Fruit fly (Drosophila melanogaster) whole organism, embryonic: ENCODE data around the gene Atg2.
A peak's percentile ranks its signal among the peaks of the same experiment; 100 is the strongest.

Experiments used
- Atf-2 ChIP-seq: fragments of 200-800 bp; sonication (Bioruptor generic); optimal IDR thresholded peaks from 2 replicates; lab custom pipeline; 2016; ENCODE audit warnings: missing biosample characterization, missing genetic modification characterization
- CG10366 ChIP-seq: fragments of 200-800 bp; sonication (Bioruptor generic); IDR thresholded peaks from 2 replicates; pipeline ENCODE4 v1.3.6; 2022; ENCODE audit warnings: missing biosample characterization, missing genetic modification characterization
- CG10543 ChIP-seq: fragments of 200-800 bp; sonication (Bioruptor generic); optimal IDR thresholded peaks from 3 replicates; lab custom pipeline; 2017; ENCODE audit warnings: missing biosample characterization, mild to moderate bottlenecking, missing genetic modification characterization, moderate library complexity
- CG12219 ChIP-seq: fragments of 200-800 bp; sonication (Bioruptor generic); optimal IDR thresholded peaks from 3 replicates; lab custom pipeline; 2018; ENCODE audit warnings: missing biosample characterization, mild to moderate bottlenecking, missing genetic modification characterization
- CG12236 ChIP-seq: fragments of 200-800 bp; sonication (Bioruptor generic); optimal IDR thresholded peaks from 2 replicates; lab custom pipeline; 2016; ENCODE audit warnings: missing biosample characterization, missing genetic modification characterization
- CG12299 ChIP-seq: fragments of 200-800 bp; sonication (Bioruptor generic); optimal IDR thresholded peaks from 2 replicates; lab custom pipeline; 2018; ENCODE audit warnings: missing biosample characterization, mild to moderate bottlenecking, missing genetic modification characterization
- CG12391 ChIP-seq: fragments of 200-800 bp; sonication (Bioruptor generic); optimal IDR thresholded peaks from 3 replicates; lab custom pipeline; 2018; ENCODE audit warnings: missing biosample characterization, mild to moderate bottlenecking, missing genetic modification characterization, moderate library complexity
- CG15601 ChIP-seq: fragments of 200-800 bp; sonication (Bioruptor generic); optimal IDR thresholded peaks from 3 replicates; lab custom pipeline; 2019; ENCODE audit warnings: missing biosample characterization, mild to moderate bottlenecking, missing genetic modification characterization, moderate library complexity
- CG17186 ChIP-seq: fragments of 200-800 bp; sonication (Bioruptor generic); optimal IDR thresholded peaks from 3 replicates; lab custom pipeline; 2017; ENCODE audit warnings: missing biosample characterization, missing genetic modification reagents, missing genetic modification characterization
- CG17361 ChIP-seq: fragments of 200-800 bp; sonication (Bioruptor generic); IDR thresholded peaks from 3 replicates; pipeline ENCODE4 v1.3.6; 2022; ENCODE audit warnings: missing biosample characterization, missing genetic modification characterization
- CG17802 ChIP-seq: fragments of 200-800 bp; sonication (Bioruptor generic); optimal IDR thresholded peaks from 2 replicates; lab custom pipeline; 2018; ENCODE audit warnings: missing biosample characterization, mild to moderate bottlenecking, missing genetic modification characterization, moderate library complexity
- CG18476 ChIP-seq: fragments of 200-800 bp; sonication (Bioruptor generic); optimal IDR thresholded peaks from 2 replicates; lab custom pipeline; 2016; ENCODE audit warnings: missing biosample characterization, mild to moderate bottlenecking, missing genetic modification characterization
- CG31441 ChIP-seq: fragments of 200-800 bp; sonication (Bioruptor generic); IDR thresholded peaks from 2 replicates; pipeline ENCODE4 v1.3.6; 2022; ENCODE audit warnings: missing biosample characterization, missing genetic modification characterization
- CG34224 ChIP-seq: fragments of 200-800 bp; sonication (Bioruptor generic); IDR thresholded peaks from 3 replicates; pipeline ENCODE4 v1.3.6; 2022; ENCODE audit warnings: missing biosample characterization, missing genetic modification characterization; ENCODE audit not compliant: partially characterized antibody
- CG4617 ChIP-seq: fragments of 200-800 bp; sonication (Bioruptor generic); optimal IDR thresholded peaks from 3 replicates; lab custom pipeline; 2016; ENCODE audit warnings: missing biosample characterization, missing genetic modification characterization, borderline replicate concordance
- CG4707 ChIP-seq: fragments of 200-800 bp; sonication (Bioruptor generic); optimal IDR thresholded peaks from 2 replicates; lab custom pipeline; 2018; ENCODE audit warnings: missing biosample characterization, mild to moderate bottlenecking, missing genetic modification characterization, moderate library complexity
- CG5180 ChIP-seq: fragments of 200-800 bp; sonication (Bioruptor generic); optimal IDR thresholded peaks from 3 replicates; lab custom pipeline; 2017; ENCODE audit warnings: missing biosample characterization, missing genetic modification characterization, mild to moderate bottlenecking, moderate library complexity, missing genetic modification reagents
- CG6254 ChIP-seq: fragments of 200-800 bp; sonication (Bioruptor generic); optimal IDR thresholded peaks from 3 replicates; lab custom pipeline; 2017; ENCODE audit warnings: mild to moderate bottlenecking, missing biosample characterization, missing genetic modification reagents, missing genetic modification characterization
- CG6765 ChIP-seq: fragments of 200-800 bp; sonication (Bioruptor generic); optimal IDR thresholded peaks from 3 replicates; lab custom pipeline; 2017; ENCODE audit warnings: missing biosample characterization, mild to moderate bottlenecking, missing genetic modification characterization
- CG7372 ChIP-seq: fragments of 200-800 bp; sonication (Bioruptor generic); IDR thresholded peaks from 2 replicates; pipeline ENCODE4 v1.3.6; 2022; ENCODE audit warnings: missing biosample characterization, missing genetic modification characterization
- CG7786 ChIP-seq: fragments of 200-800 bp; sonication (Bioruptor generic); optimal IDR thresholded peaks from 2 replicates; lab custom pipeline; 2016; ENCODE audit warnings: missing biosample characterization, missing genetic modification characterization
- CG8359 ChIP-seq: fragments of 200-800 bp; sonication (Bioruptor generic); optimal IDR thresholded peaks from 2 replicates; lab custom pipeline; 2017; ENCODE audit warnings: missing biosample characterization, mild to moderate bottlenecking, missing genetic modification characterization, borderline replicate concordance
- CG8944 ChIP-seq: fragments of 200-800 bp; sonication (Bioruptor generic); optimal IDR thresholded peaks from 3 replicates; lab custom pipeline; 2016; ENCODE audit warnings: missing biosample characterization, missing genetic modification characterization
- CG9437 ChIP-seq: fragments of 200-800 bp; sonication (Bioruptor generic); optimal IDR thresholded peaks from 2 replicates; lab custom pipeline; 2018; ENCODE audit warnings: missing biosample characterization, mild to moderate bottlenecking, missing genetic modification characterization
- CG9797 ChIP-seq: fragments of 200-800 bp; sonication (Bioruptor generic); optimal IDR thresholded peaks from 3 replicates; lab custom pipeline; 2018; ENCODE audit warnings: missing biosample characterization, mild to moderate bottlenecking, missing genetic modification characterization
- CrebB ChIP-seq: fragments of 200-800 bp; sonication (Bioruptor generic); optimal IDR thresholded peaks from 3 replicates; lab custom pipeline; 2018; ENCODE audit warnings: missing biosample characterization, mild to moderate bottlenecking, missing genetic modification characterization
- Elba2 ChIP-seq: fragments of 200-800 bp; sonication (Bioruptor generic); optimal IDR thresholded peaks from 3 replicates; lab custom pipeline; 2016; ENCODE audit warnings: missing biosample characterization, missing genetic modification characterization
- Fer3 ChIP-seq: fragments of 200-800 bp; sonication (Bioruptor generic); optimal IDR thresholded peaks from 2 replicates; lab custom pipeline; 2018; ENCODE audit warnings: missing biosample characterization, mild to moderate bottlenecking, missing genetic modification characterization, moderate library complexity
- HLHmδ ChIP-seq: fragments of 200-800 bp; sonication (Bioruptor generic); optimal IDR thresholded peaks from 2 replicates; lab custom pipeline; 2018; ENCODE audit warnings: missing biosample characterization, mild to moderate bottlenecking, missing genetic modification characterization, moderate library complexity
- Hmr ChIP-seq: fragments of 200-800 bp; sonication (Bioruptor generic); optimal IDR thresholded peaks from 3 replicates; lab custom pipeline; 2017; ENCODE audit warnings: mild to moderate bottlenecking, missing biosample characterization, missing genetic modification reagents, missing genetic modification characterization
- Hr51 ChIP-seq, 2 experiments: fragments of 200-800 bp; sonication (Bioruptor generic); optimal IDR thresholded peaks; 2 replicates in 1 of 2; 3 replicates in 1 of 2; lab custom pipeline; 2016 to 2018; ENCODE audit warnings: missing biosample characterization in 2 of 2, missing genetic modification characterization in 2 of 2, mild to moderate bottlenecking in 1 of 2, moderate library complexity in 1 of 2
- Med ChIP-seq: fragments of 200-800 bp; sonication (Bioruptor generic); peaks from one replicate; lab custom pipeline; 2016; ENCODE audit warnings: missing biosample characterization, missing genetic modification characterization, mild to moderate bottlenecking, inconsistent platforms, moderate library complexity
- PHDP ChIP-seq: fragments of 200-800 bp; sonication (Bioruptor generic); optimal IDR thresholded peaks from 3 replicates; lab custom pipeline; 2018; ENCODE audit warnings: missing biosample characterization, mild to moderate bottlenecking, missing genetic modification characterization, moderate library complexity
- Ptx1 ChIP-seq: fragments of 200-800 bp; sonication (Bioruptor generic); IDR thresholded peaks from 2 replicates; pipeline ENCODE4 v1.3.6; 2022; ENCODE audit warnings: missing biosample characterization, missing genetic modification characterization
- Scr ChIP-seq: fragments of 200-800 bp; sonication (Bioruptor generic); IDR thresholded peaks from 2 replicates; pipeline ENCODE4 v1.3.6; 2022; ENCODE audit warnings: missing biosample characterization, missing genetic modification characterization; ENCODE audit not compliant: partially characterized antibody
- amos ChIP-seq: fragments of 200-800 bp; sonication (Bioruptor generic); IDR thresholded peaks from 2 replicates; pipeline ENCODE4 v1.3.6; 2022; ENCODE audit warnings: missing biosample characterization, missing genetic modification characterization; ENCODE audit not compliant: partially characterized antibody
- ase ChIP-seq: fragments of 200-800 bp; sonication (Bioruptor generic); IDR thresholded peaks from 3 replicates; pipeline ENCODE4 v1.3.6; 2022; ENCODE audit warnings: missing biosample characterization, missing genetic modification characterization
- bigmax ChIP-seq: fragments of 200-800 bp; sonication (Bioruptor generic); optimal IDR thresholded peaks from 2 replicates; lab custom pipeline; 2018; ENCODE audit warnings: missing biosample characterization, mild to moderate bottlenecking, missing genetic modification characterization
- corto ChIP-seq: fragments of 200-800 bp; sonication (Bioruptor generic); optimal IDR thresholded peaks from 2 replicates; lab custom pipeline; 2016; ENCODE audit warnings: missing biosample characterization, mild to moderate bottlenecking, missing genetic modification characterization, moderate library complexity
- eve ChIP-seq, 2 experiments: fragments of >200 bp; optimal IDR thresholded peaks; 2 replicates each; lab custom pipeline; 2017; ENCODE audit warnings: missing biosample characterization in 2 of 2, missing genetic modification characterization in 2 of 2
- gcm ChIP-seq: fragments of 200-800 bp; sonication (Bioruptor generic); optimal IDR thresholded peaks from 2 replicates; lab custom pipeline; 2019; ENCODE audit warnings: missing biosample characterization, mild to moderate bottlenecking, missing genetic modification characterization, moderate library complexity
- gem ChIP-seq: fragments of 200-800 bp; sonication (Bioruptor generic); optimal IDR thresholded peaks from 2 replicates; lab custom pipeline; 2019; ENCODE audit warnings: missing biosample characterization, mild to moderate bottlenecking, missing genetic modification characterization, moderate library complexity
- klu ChIP-seq: fragments of 200-800 bp; sonication (Bioruptor generic); IDR thresholded peaks from 2 replicates; pipeline ENCODE4 v1.3.6; 2022; ENCODE audit warnings: missing biosample characterization, missing genetic modification characterization
- prd ChIP-seq, 3 experiments: fragments of >200 bp in 2 of 3; fragments of 200-800 bp in 1 of 3; sonication (Bioruptor generic) in 1 of 3; optimal IDR thresholded peaks in 2 of 3; IDR thresholded peaks in 1 of 3; 2 replicates in 2 of 3; 3 replicates in 1 of 3; pipeline versions ENCODE4 v1.3.6 to Lab custom; 2017 to 2022; ENCODE audit warnings: missing biosample characterization in 1 of 3, missing genetic modification characterization in 1 of 3
- scrt ChIP-seq: fragments of 200-800 bp; sonication (Bioruptor generic); optimal IDR thresholded peaks from 2 replicates; lab custom pipeline; 2018; ENCODE audit warnings: missing biosample characterization, mild to moderate bottlenecking, missing genetic modification characterization, moderate library complexity
- sens-2 ChIP-seq: fragments of 200-800 bp; sonication (Bioruptor generic); IDR thresholded peaks from 2 replicates; pipeline ENCODE4 v1.3.6; 2022; ENCODE audit warnings: missing biosample characterization, missing genetic modification characterization
- trem ChIP-seq: fragments of 200-800 bp; optimal IDR thresholded peaks from 3 replicates; lab custom pipeline; 2019; ENCODE audit warnings: missing biosample characterization, mild to moderate bottlenecking, missing genetic modification characterization, moderate library complexity
- wdn ChIP-seq: fragments of 200-800 bp; sonication (Bioruptor generic); IDR thresholded peaks from 2 replicates; pipeline ENCODE4 v1.3.6; 2022; ENCODE audit warnings: missing biosample characterization, missing genetic modification characterization
- z ChIP-seq: fragments of 200-800 bp; sonication (Bioruptor generic); IDR thresholded peaks from 3 replicates; pipeline ENCODE4 v1.3.6; 2022; ENCODE audit warnings: missing biosample characterization, missing genetic modification characterization

Atg2 gene

dm6 chr3L:2733208-2733607 is 40.9 kb upstream of the Atg2 start (continued):
- TF ChIP-seq CrebB (peak; percentile 31), Atf-2 (GFP tag; lab: Kevin White, UChicago) (peak; percentile 56), Fer3 (tag; lab: Kevin White, UChicago) (peak; percentile 46), PHDP (tag; lab: Kevin White, UChicago) (peak; percentile 78), CG6254 (GFP tag; lab: Kevin White, UChicago) (no peak), CG31441 (GFP tag; lab: Robert Waterston, UW) (peak; percentile 71), CG12219 (GFP tag; lab: Kevin White, UChicago) (peak; percentile 60), CG17186 (GFP tag; lab: Kevin White, UChicago) (no peak), ase (peak; percentile 73; the same call in 2 of the 3 replicates), amos (GFP tag; lab: Robert Waterston, UW) (no peak), CG5180 (no peak), CG6765 (no peak), corto (no peak), CG8944 (GFP tag; lab: Kevin White, UChicago) (peak; percentile 55), klu (peak; percentile 68), CG34224 (no peak), Scr (no peak), sens-2 (GFP tag; lab: Robert Waterston, UW) (no peak), CG8359 (GFP tag; lab: Kevin White, UChicago) (peak; percentile 13), CG12391 (peak; percentile 59), Hr51 (GFP tag; optimal IDR thresholded peaks at IDR 0.05; lab: Kevin White, UChicago) (peak; percentile 55 to 76), CG9437 (GFP tag; lab: Kevin White, UChicago) (peak; percentile 55), Ptx1 (GFP tag; lab: Robert Waterston, UW) (peak; percentile 76), CG17361 (GFP tag; lab: Robert Waterston, UW) (peak; percentile 71), HLHmδ (no peak), CG7786 (GFP tag; lab: Kevin White, UChicago) (peak; percentile 77), CG12236 (no peak), CG10543 (GFP tag; lab: Kevin White, UChicago) (no peak), Hmr (GFP tag; lab: Kevin White, UChicago) (peak; percentile 66), CG12299 (peak; percentile 24), CG4707 (no peak), eve (GFP tag; optimal IDR thresholded peaks at IDR 0.05; lab: Kevin White, UChicago) (peak in 1 of 2 experiments; percentile 66), z (GFP tag; lab: Robert Waterston, UW) (peak; percentile 21; the same call in 1 of the 3 replicates), prd (optimal IDR thresholded peaks at IDR 0.05; lab: Kevin White, UChicago) (no peak), prd (GFP tag; IDR thresholded peaks at IDR 0.05; lab: Robert Waterston, UW) (peak; percentile 76), CG10366 (GFP tag; lab: Robert Waterston, UW) (peak; percentile 73), CG18476 (GFP tag; lab: Kevin White, UChicago) (peak; percentile 49), gem (tag; lab: Kevin White, UChicago) (peak; percentile 82), CG17802 (tag; lab: Kevin White, UChicago) (no peak), trem (tag; lab: Kevin White, UChicago) (no peak), scrt (peak; percentile 44), CG15601 (tag; lab: Kevin White, UChicago) (no peak), Med (GFP tag; lab: Kevin White, UChicago) (peak; percentile 98), CG4617 (GFP tag; lab: Kevin White, UChicago) (peak; percentile 14), CG9797 (GFP tag; lab: Kevin White, UChicago) (no peak), Elba2 (GFP tag; lab: Kevin White, UChicago) (no peak), bigmax (no peak), gcm (GFP tag; lab: Kevin White, UChicago) (no peak), wdn (GFP tag; lab: Robert Waterston, UW) (0 out of 2 replicates have a peak, but pooled peaks have one; percentile 59), CG7372 (peak; percentile 45; the same call in 1 of the 2 replicates)
